Worm (Caenorhabditis elegans) whole organism, L4 larva: ENCODE measurements around the gene C06A12.8.

Experiments used
- aha-1 ChIP-seq: fragments of 150-350 bp; peaks from one replicate; lab custom pipeline; 2014; ENCODE audit warnings: missing biosample characterization, missing genetic modification characterization
- dve-1 ChIP-seq: sonication (generic microtip); optimal IDR thresholded peaks from 2 replicates; lab custom pipeline; 2017; ENCODE audit warnings: antibody characterized with exemption, mild to moderate bottlenecking, missing genetic modification characterization, missing compliant biosample characterization; ENCODE audit not compliant: insufficient read depth
- egl-27 ChIP-seq: sonication (generic microtip); optimal IDR thresholded peaks from 3 replicates; lab custom pipeline; 2017; ENCODE audit warnings: missing biosample characterization, missing genetic modification reagents, missing genetic modification characterization
- nhr-10 ChIP-seq: fragments of 150-350 bp; optimal IDR thresholded peaks from 2 replicates; lab custom pipeline; 2014; ENCODE audit warnings: missing biosample characterization, missing genetic modification characterization
- nhr-111 ChIP-seq: fragments of 200-800 bp; sonication (Bioruptor generic); optimal IDR thresholded peaks from 2 replicates; lab custom pipeline; 2018; ENCODE audit warnings: mild to moderate bottlenecking, missing genetic modification characterization, missing compliant biosample characterization
- nhr-237 ChIP-seq: sonication (generic microtip); optimal IDR thresholded peaks from 2 replicates; lab custom pipeline; 2017; ENCODE audit warnings: missing biosample characterization, missing genetic modification characterization
- nhr-48 ChIP-seq: sonication (generic microtip); optimal IDR thresholded peaks from 2 replicates; lab custom pipeline; 2016; ENCODE audit warnings: mild to moderate bottlenecking, missing genetic modification characterization, missing compliant biosample characterization
- spr-1 ChIP-seq: sonication (generic microtip); optimal IDR thresholded peaks from 2 replicates; lab custom pipeline; 2016; ENCODE audit warnings: mild to moderate bottlenecking, missing genetic modification characterization, missing compliant biosample characterization

DNA sequence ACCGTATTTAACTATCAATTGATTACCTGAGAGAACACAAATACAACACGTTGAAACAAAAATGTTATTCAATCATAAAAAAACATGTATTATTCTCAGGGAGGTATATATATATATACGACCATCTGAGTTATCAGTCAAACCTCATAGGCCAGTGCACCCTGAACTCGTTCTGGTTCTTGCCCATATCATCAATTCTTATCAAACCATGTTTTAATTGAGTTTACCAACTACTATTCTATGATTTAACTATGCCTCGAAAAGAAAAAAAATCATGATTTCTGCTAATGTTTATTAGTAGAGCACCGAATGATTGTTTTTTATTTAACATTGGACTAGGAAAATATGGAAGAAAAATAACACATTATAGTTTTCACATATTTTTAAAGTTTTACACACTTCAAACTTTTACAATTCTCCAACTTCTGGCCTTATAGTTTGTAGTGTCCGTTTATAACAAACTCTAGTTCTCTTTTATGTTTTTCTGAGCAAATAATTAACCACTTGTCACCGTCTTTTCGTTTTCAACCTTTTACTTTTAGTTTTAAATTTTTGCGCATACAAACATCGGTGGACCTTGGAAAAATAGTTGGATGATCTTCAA lies 4.8 kb upstream of the C06A12.8 start:
- TF ChIP-seq egl-27 (no peak), nhr-10 (tag; lab: Kevin White, UChicago) (no peak), aha-1 (no peak), nhr-237 (tag; lab: Kevin White, UChicago) (no peak), spr-1 (tag; lab: Kevin White, UChicago) (no peak), nhr-111 (GFP tag; lab: Kevin White, UChicago) (no peak), dve-1 (tag; lab: Kevin White, UChicago) (peak; percentile 39), nhr-48 (tag; lab: Kevin White, UChicago) (no peak)
